Fruit fly (Drosophila melanogaster): ENCODE results near the gene CG6833.
A peak's percentile ranks its signal among the peaks of the same experiment; 100 is the strongest.

CG6833 gene

DNA sequence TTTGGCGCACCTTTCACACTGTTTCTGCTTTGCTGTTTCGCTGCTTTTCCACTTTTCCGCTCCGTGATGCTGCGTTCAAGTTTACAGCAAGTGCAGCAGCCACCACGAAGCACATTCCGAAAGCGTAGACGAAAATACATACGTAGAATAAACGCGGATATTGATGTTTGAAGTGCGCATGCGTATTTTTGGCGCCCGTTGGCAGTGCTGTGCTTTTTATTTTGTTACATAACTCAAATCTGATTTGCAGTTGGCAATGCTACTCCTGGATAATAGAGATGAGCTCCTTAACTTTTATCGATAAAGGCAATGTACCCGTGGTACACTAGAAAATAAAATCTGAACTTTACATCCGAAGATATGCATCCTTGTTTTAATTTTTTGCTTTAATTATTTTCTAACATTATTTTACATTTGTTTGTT lies 44.3 kb upstream of the CG6833 start (continued):
- TF ChIP-seq ERR (GFP tag; optimal IDR thresholded peaks at IDR 0.05), result no peak
- no peak for TF ChIP-seq Ravus (GFP tag; IDR thresholded peaks at IDR 0.05)
- TF ChIP-seq danr (GFP tag; IDR thresholded peaks at IDR 0.05), result no peak
- TF ChIP-seq CG2129 (GFP tag; IDR thresholded peaks at IDR 0.05; ENCODE audit: partially characterized antibody), result no peak
- TF ChIP-seq CG3847 (GFP tag; IDR thresholded peaks at IDR 0.05), result 0 out of 2 replicates have a peak, but pooled peaks have one; percentile 25
- TF ChIP-seq row (GFP tag; IDR thresholded peaks at IDR 0.05), result peak; percentile 67
- no peak for TF ChIP-seq CG17385 (GFP tag; optimal IDR thresholded peaks at IDR 0.05)
- no peak for TF ChIP-seq eyg (GFP tag; optimal IDR thresholded peaks at IDR 0.05)
- no peak for TF ChIP-seq Taf1 (GFP tag; IDR thresholded peaks at IDR 0.05)
- TF ChIP-seq CG3838 (GFP tag; optimal IDR thresholded peaks at IDR 0.05), result no peak
- no peak for TF ChIP-seq CG15696 (tag; optimal IDR thresholded peaks at IDR 0.05)
- no peak for TF ChIP-seq CG10654 (GFP tag; optimal IDR thresholded peaks at IDR 0.05)
- no peak for TF ChIP-seq NFAT (GFP tag; IDR thresholded peaks at IDR 0.05)
- no peak for TF ChIP-seq CG11085 (GFP tag; IDR thresholded peaks at IDR 0.05)
- no peak for TF ChIP-seq oc (tag; optimal IDR thresholded peaks at IDR 0.05)
- TF ChIP-seq nerfin-1 (tag; optimal IDR thresholded peaks at IDR 0.05), result peak; percentile 38
- peak; percentile 43; the same call in 1 of the 2 replicates for TF ChIP-seq Drgx (GFP tag; IDR thresholded peaks at IDR 0.05)
- 0 out of 2 replicates have a peak, but pooled peaks have one; percentile 16 for TF ChIP-seq CG11247 (GFP tag; IDR thresholded peaks at IDR 0.05)
- TF ChIP-seq YL-1 (GFP tag; optimal IDR thresholded peaks at IDR 0.05), result peak; percentile 66
- TF ChIP-seq CG8944 (GFP tag; optimal IDR thresholded peaks at IDR 0.05), result peak; percentile 14
- peak; percentile 17; the same call in 1 of the 2 replicates for TF ChIP-seq CG10366 (GFP tag; IDR thresholded peaks at IDR 0.05)
- TF ChIP-seq CG1529 (GFP tag; optimal IDR thresholded peaks at IDR 0.05), result no peak
- no peak for TF ChIP-seq fd102C (GFP tag; optimal IDR thresholded peaks at IDR 0.05)
- no peak for TF ChIP-seq Fer2 (tag; optimal IDR thresholded peaks at IDR 0.05)
- TF ChIP-seq CG4707 (GFP tag; optimal IDR thresholded peaks at IDR 0.05), result no peak
- TF ChIP-seq lmd (GFP tag; IDR thresholded peaks at IDR 0.05), result no peak
- TF ChIP-seq CG9215 (GFP tag; IDR thresholded peaks at IDR 0.05), result peak; percentile 95
- TF ChIP-seq CG12391 (tag; optimal IDR thresholded peaks at IDR 0.05), result no peak
- TF ChIP-seq CG10959 (GFP tag; IDR thresholded peaks at IDR 0.05), result no peak
- TF ChIP-seq CG17359 (tag; optimal IDR thresholded peaks at IDR 0.05), result peak; percentile 1

DNA sequence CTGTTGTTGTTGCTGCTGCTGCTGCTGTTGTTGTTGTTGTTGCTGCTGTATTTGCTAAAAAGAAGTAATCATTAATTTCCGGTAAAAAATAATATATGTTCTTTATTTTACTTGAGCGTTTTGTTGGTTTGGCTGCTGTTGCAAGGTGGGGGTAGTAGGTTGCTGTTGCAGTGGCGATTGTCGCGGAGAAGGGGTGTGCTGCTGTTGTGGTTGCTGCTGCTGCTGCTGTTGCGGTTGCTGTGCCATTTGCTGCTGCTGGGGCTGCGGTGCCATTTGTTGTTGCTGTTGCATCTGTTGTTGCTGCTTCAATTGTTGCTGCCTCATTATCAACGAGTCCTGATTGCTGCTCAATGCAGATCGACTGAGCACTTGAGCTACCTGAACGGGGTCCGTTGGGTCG lies 25.3 kb upstream of the CG6833 start:
- TF ChIP-seq Opbp (GFP tag; IDR thresholded peaks at IDR 0.05; ENCODE audit: partially characterized antibody) (no peak), CG14050 (GFP tag; IDR thresholded peaks at IDR 0.05) (no peak), CG4360 (GFP tag; IDR thresholded peaks at IDR 0.05) (peak; percentile 37; the same call in 1 of the 2 replicates), slou (GFP tag; optimal IDR thresholded peaks at IDR 0.05) (no peak), CG6765 (GFP tag; optimal IDR thresholded peaks at IDR 0.05) (no peak), lmd (GFP tag; IDR thresholded peaks at IDR 0.05) (no peak), pum (GFP tag; optimal IDR thresholded peaks at IDR 0.05) (no peak), nom (GFP tag; optimal IDR thresholded peaks at IDR 0.05) (no peak), tap (tag; optimal IDR thresholded peaks at IDR 0.05) (no peak), Dfd (GFP tag; optimal IDR thresholded peaks at IDR 0.05) (peak in 1 of 2 experiments; percentile 77)

DNA sequence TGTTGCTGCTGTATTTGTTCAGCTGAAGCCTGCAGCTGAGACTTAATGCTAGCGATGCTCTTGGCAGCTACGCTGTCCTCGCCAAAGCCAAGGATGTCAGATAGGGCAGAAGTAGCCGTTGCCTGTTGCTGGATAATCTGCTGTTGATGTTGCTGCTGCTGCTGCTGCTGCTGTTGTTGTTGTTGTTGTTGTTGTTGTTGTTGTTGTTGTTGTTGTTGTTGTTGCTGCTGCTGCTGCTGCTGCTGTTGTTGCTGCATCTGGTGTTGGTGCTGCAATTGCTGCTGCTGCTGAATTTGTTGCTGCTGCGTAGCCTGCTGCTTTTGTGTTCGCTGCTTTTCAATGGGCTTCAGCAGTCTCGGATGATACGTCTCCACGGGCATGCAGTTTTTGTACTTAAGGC lies 23.5 kb upstream of the CG6833 start:
- no peak for TF ChIP-seq sr (GFP tag; IDR thresholded peaks at IDR 0.05)
- TF ChIP-seq Dfd (GFP tag; optimal IDR thresholded peaks at IDR 0.05), result peak in 1 of 2 experiments; percentile 44
- TF ChIP-seq CG4360 (GFP tag; IDR thresholded peaks at IDR 0.05), result peak; percentile 64
- TF ChIP-seq NC2β (GFP tag; optimal IDR thresholded peaks at IDR 0.05), result no peak
- TF ChIP-seq CG10321 (GFP tag; IDR thresholded peaks at IDR 0.05), result no peak
- no peak for TF ChIP-seq Camta (GFP tag; optimal IDR thresholded peaks at IDR 0.05)

All from whole organism, embryonic.